Worm (Caenorhabditis elegans) whole organism, L4 larva: Measurements from ENCODE around the gene C39E9.12.

Experiments
- D1046.2 ChIP-seq: fragments of 200-800 bp; sonication (Bioruptor generic); IDR thresholded peaks from 2 replicates; pipeline ENCODE4 v1.3.6; 2022; ENCODE audit warnings: missing genetic modification characterization, missing compliant biosample characterization
- ama-1 ChIP-seq: fragments of 150-350 bp; optimal IDR thresholded peaks from 2 replicates; lab custom pipeline; 2014; ENCODE audit warnings: inconsistent platforms, mixed read lengths
- daf-8 ChIP-seq: fragments of 200-800 bp; sonication (Bioruptor generic); IDR thresholded peaks from 2 replicates; pipeline ENCODE4 v1.3.6; 2022; ENCODE audit warnings: missing genetic modification characterization, missing compliant biosample characterization
- egl-43 ChIP-seq: fragments of 200-800 bp; sonication (Bioruptor generic); IDR thresholded peaks from 2 replicates; pipeline ENCODE4 v1.3.6; 2022; ENCODE audit warnings: missing genetic modification reagents, missing genetic modification characterization, missing compliant biosample characterization
- lin-29 ChIP-seq: fragments of 200-800 bp; sonication (Bioruptor generic); IDR thresholded peaks from 2 replicates; pipeline ENCODE4 v1.3.6; 2022; ENCODE audit warnings: missing genetic modification reagents, missing genetic modification characterization, missing compliant biosample characterization
- lin-39 ChIP-seq: fragments of 150-350 bp; optimal IDR thresholded peaks from 2 replicates; lab custom pipeline; 2014; ENCODE audit warnings: missing biosample characterization, missing genetic modification reagents, missing genetic modification characterization
- lsy-2 ChIP-seq, 2 experiments: fragments of 150-350 bp in 1 of 2; sonication (generic microtip) in 1 of 2; optimal IDR thresholded peaks; 2 replicates each; lab custom pipeline; 2014 to 2017; ENCODE audit warnings: missing biosample characterization in 2 of 2, missing genetic modification characterization in 2 of 2
- nhr-76 ChIP-seq: fragments of 150-350 bp; optimal IDR thresholded peaks from 2 replicates; lab custom pipeline; 2014; ENCODE audit warnings: missing biosample characterization, missing genetic modification characterization
- pha-4 ChIP-seq, 2 experiments: fragments of 150-350 bp in 1 of 2; fragments of 200-800 bp in 1 of 2; sonication (Bioruptor generic) in 1 of 2; IDR thresholded peaks in 1 of 2; optimal IDR thresholded peaks in 1 of 2; 2 replicates each; pipeline versions ENCODE4 v1.3.6 to Lab custom; 2014 to 2022; ENCODE audit warnings: missing genetic modification characterization in 2 of 2, missing genetic modification reagents in 2 of 2, missing biosample characterization in 1 of 2, missing compliant biosample characterization in 1 of 2
- pqm-1 ChIP-seq: sonication (generic microtip); optimal IDR thresholded peaks from 2 replicates; lab custom pipeline; 2017; ENCODE audit warnings: missing biosample characterization, missing genetic modification characterization
- sdz-12 ChIP-seq: fragments of 200-800 bp; sonication (Bioruptor generic); optimal IDR thresholded peaks from 2 replicates; lab custom pipeline; 2018; ENCODE audit warnings: mild to moderate bottlenecking, missing genetic modification characterization, missing compliant biosample characterization
- snpc-4 ChIP-seq: fragments of 150-350 bp; optimal IDR thresholded peaks from 2 replicates; lab custom pipeline; 2014; ENCODE audit warnings: missing biosample characterization, missing genetic modification characterization

- TF ChIP-seq pha-4 (GFP tag; IDR thresholded peaks at IDR 0.05; lab: Robert Waterston, UW) (no peak), pha-4 (tag; optimal IDR thresholded peaks at IDR 0.05; lab: Kevin White, UChicago) (no peak), lin-29 (GFP tag; lab: Robert Waterston, UW) (no peak), lin-39 (tag; lab: Kevin White, UChicago) (no peak), nhr-76 (tag; lab: Kevin White, UChicago) (no peak), lsy-2 (tag; optimal IDR thresholded peaks at IDR 0.05; lab: Kevin White, UChicago) (no peak), egl-43 (GFP tag; lab: Robert Waterston, UW) (no peak), daf-8 (GFP tag; lab: Robert Waterston, UW) (no peak), snpc-4 (tag; lab: Kevin White, UChicago) (no peak), sdz-12 (GFP tag; lab: Kevin White, UChicago) (no peak), pqm-1 (no peak), D1046.2 (GFP tag; lab: Robert Waterston, UW) (no peak), ama-1 (no peak)
These were observed 17.1 kb downstream of the C39E9.12 start for ce11 chrIV:13110876-13111275.
